Worm (Caenorhabditis elegans) whole organism, late embryonic: ENCODE data around the gene his-40.

Experiments
- C38D4.7 ChIP-seq: fragments of 200-800 bp; sonication (Bioruptor generic); optimal IDR thresholded peaks from 2 replicates; lab custom pipeline; 2018; ENCODE audit warnings: mild to moderate bottlenecking, missing genetic modification characterization, moderate library complexity, missing compliant biosample characterization
- K02D7.2 ChIP-seq: sonication (generic microtip); optimal IDR thresholded peaks from 2 replicates; lab custom pipeline; 2017; ENCODE audit warnings: mild to moderate bottlenecking, missing genetic modification characterization, missing compliant biosample characterization
- K09A11.1 ChIP-seq: sonication (generic microtip); optimal IDR thresholded peaks from 2 replicates; lab custom pipeline; 2017; ENCODE audit warnings: antibody characterized with exemption, mild to moderate bottlenecking, missing genetic modification characterization, missing compliant biosample characterization; ENCODE audit not compliant: insufficient read depth
- Y22D7AL.16 ChIP-seq: sonication (generic microtip); optimal IDR thresholded peaks from 2 replicates; lab custom pipeline; 2016; ENCODE audit warnings: missing genetic modification characterization, missing compliant biosample characterization
- ama-1 ChIP-seq: fragments of 150-350 bp; optimal IDR thresholded peaks from 2 replicates; lab custom pipeline; 2014
- ceh-14 ChIP-seq: sonication (generic microtip); optimal IDR thresholded peaks from 2 replicates; lab custom pipeline; 2016; ENCODE audit warnings: missing genotype, missing genetic modification characterization, missing compliant biosample characterization
- ceh-18 ChIP-seq: sonication (generic microtip); optimal IDR thresholded peaks from 2 replicates; lab custom pipeline; 2016; ENCODE audit warnings: missing genetic modification characterization, missing compliant biosample characterization
- ceh-19 ChIP-seq: fragments of 200-800 bp; sonication (Bioruptor generic); optimal IDR thresholded peaks from 2 replicates; lab custom pipeline; 2018; ENCODE audit warnings: mild to moderate bottlenecking, missing genetic modification characterization, missing compliant biosample characterization
- ceh-24 ChIP-seq: sonication (generic microtip); optimal IDR thresholded peaks from 2 replicates; lab custom pipeline; 2016; ENCODE audit warnings: mild to moderate bottlenecking, missing genetic modification characterization, missing compliant biosample characterization
- ceh-31 ChIP-seq: sonication (generic microtip); optimal IDR thresholded peaks from 2 replicates; lab custom pipeline; 2016; ENCODE audit warnings: missing genetic modification characterization, missing compliant biosample characterization
- che-1 ChIP-seq: sonication (generic microtip); optimal IDR thresholded peaks from 2 replicates; lab custom pipeline; 2016; ENCODE audit warnings: mild to moderate bottlenecking, missing genetic modification characterization, missing compliant biosample characterization
- dmd-4 ChIP-seq: sonication (generic microtip); optimal IDR thresholded peaks from 2 replicates; lab custom pipeline; 2016; ENCODE audit warnings: borderline replicate concordance, missing genetic modification characterization, missing compliant biosample characterization
- elt-2 ChIP-seq: sonication (generic microtip); optimal IDR thresholded peaks from 2 replicates; lab custom pipeline; 2016; ENCODE audit warnings: missing genetic modification reagents, missing genetic modification characterization, missing compliant biosample characterization
- elt-4 ChIP-seq: sonication (generic microtip); optimal IDR thresholded peaks from 2 replicates; lab custom pipeline; 2016; ENCODE audit warnings: missing genetic modification characterization, missing compliant biosample characterization
- ets-4 ChIP-seq: sonication (generic microtip); optimal IDR thresholded peaks from 2 replicates; lab custom pipeline; 2016; ENCODE audit warnings: missing genetic modification characterization, missing compliant biosample characterization
- eyg-1 ChIP-seq: sonication (generic microtip); optimal IDR thresholded peaks from 2 replicates; lab custom pipeline; 2016; ENCODE audit warnings: missing genotype, missing genetic modification characterization, missing compliant biosample characterization
- fkh-10 ChIP-seq: fragments of 150-350 bp; optimal IDR thresholded peaks from 2 replicates; lab custom pipeline; 2014; ENCODE audit warnings: missing biosample characterization, missing genetic modification reagents, missing genetic modification characterization
- fkh-6 ChIP-seq: sonication (generic microtip); optimal IDR thresholded peaks from 2 replicates; lab custom pipeline; 2016; ENCODE audit warnings: missing genetic modification characterization, missing compliant biosample characterization
- gmeb-2 ChIP-seq: sonication (generic microtip); optimal IDR thresholded peaks from 2 replicates; lab custom pipeline; 2016; ENCODE audit warnings: missing genetic modification characterization, inconsistent platforms, missing compliant biosample characterization
- hlh-13 ChIP-seq: fragments of 200-800 bp; sonication (Bioruptor generic); optimal IDR thresholded peaks from 2 replicates; lab custom pipeline; 2018; ENCODE audit warnings: mild to moderate bottlenecking, missing genetic modification characterization, missing compliant biosample characterization
- hlh-6 ChIP-seq: sonication (generic microtip); optimal IDR thresholded peaks from 2 replicates; lab custom pipeline; 2016; ENCODE audit warnings: missing genotype, missing genetic modification characterization, missing compliant biosample characterization
- lim-6 ChIP-seq: sonication (generic microtip); optimal IDR thresholded peaks from 2 replicates; lab custom pipeline; 2016; ENCODE audit warnings: missing genetic modification characterization, missing compliant biosample characterization
- madf-2 ChIP-seq: sonication (generic microtip); optimal IDR thresholded peaks from 2 replicates; lab custom pipeline; 2017; ENCODE audit warnings: missing genetic modification characterization, missing compliant biosample characterization
- nhr-11 ChIP-seq: fragments of 150-350 bp; optimal IDR thresholded peaks from 2 replicates; lab custom pipeline; 2014; ENCODE audit warnings: missing biosample characterization, missing genetic modification characterization
- odd-2 ChIP-seq: sonication (generic microtip); optimal IDR thresholded peaks from 2 replicates; lab custom pipeline; 2017; ENCODE audit warnings: antibody characterized with exemption, mild to moderate bottlenecking, missing genetic modification characterization, missing compliant biosample characterization
- pag-3 ChIP-seq: sonication (generic microtip); optimal IDR thresholded peaks from 2 replicates; lab custom pipeline; 2016; ENCODE audit warnings: missing compliant biosample characterization, missing genetic modification characterization, borderline replicate concordance
- pax-1 ChIP-seq: fragments of 150-350 bp; optimal IDR thresholded peaks from 2 replicates; lab custom pipeline; 2014; ENCODE audit warnings: missing biosample characterization, missing genetic modification characterization
- pha-2 ChIP-seq: sonication (generic microtip); optimal IDR thresholded peaks from 2 replicates; lab custom pipeline; 2017; ENCODE audit warnings: mild to moderate bottlenecking, missing genetic modification characterization, missing compliant biosample characterization
- pha-4 ChIP-seq: fragments of 150-350 bp; optimal IDR thresholded peaks from 2 replicates; lab custom pipeline; 2018; ENCODE audit warnings: missing biosample characterization, missing genetic modification reagents, missing genetic modification characterization
- ref-2 ChIP-seq: sonication (generic microtip); optimal IDR thresholded peaks from 2 replicates; lab custom pipeline; 2016; ENCODE audit warnings: missing genetic modification characterization, missing compliant biosample characterization
- sox-2 ChIP-seq: fragments of 200-800 bp; sonication (Bioruptor generic); IDR thresholded peaks from 2 replicates; pipeline ENCODE4 v1.3.6; 2022; ENCODE audit warnings: missing genetic modification reagents, missing genetic modification characterization, missing compliant biosample characterization
- sox-4 ChIP-seq: sonication (generic microtip); optimal IDR thresholded peaks from 2 replicates; lab custom pipeline; 2017; ENCODE audit warnings: mild to moderate bottlenecking, missing genetic modification characterization, inconsistent platforms, missing compliant biosample characterization
- tbx-7 ChIP-seq: sonication (generic microtip); optimal IDR thresholded peaks from 2 replicates; lab custom pipeline; 2016; ENCODE audit warnings: missing genotype, missing genetic modification characterization, missing compliant biosample characterization
- unc-55 ChIP-seq: sonication (generic microtip); optimal IDR thresholded peaks from 2 replicates; lab custom pipeline; 2017; ENCODE audit warnings: missing biosample characterization, missing genetic modification reagents, missing genetic modification characterization

The his-40 gene

DNA sequence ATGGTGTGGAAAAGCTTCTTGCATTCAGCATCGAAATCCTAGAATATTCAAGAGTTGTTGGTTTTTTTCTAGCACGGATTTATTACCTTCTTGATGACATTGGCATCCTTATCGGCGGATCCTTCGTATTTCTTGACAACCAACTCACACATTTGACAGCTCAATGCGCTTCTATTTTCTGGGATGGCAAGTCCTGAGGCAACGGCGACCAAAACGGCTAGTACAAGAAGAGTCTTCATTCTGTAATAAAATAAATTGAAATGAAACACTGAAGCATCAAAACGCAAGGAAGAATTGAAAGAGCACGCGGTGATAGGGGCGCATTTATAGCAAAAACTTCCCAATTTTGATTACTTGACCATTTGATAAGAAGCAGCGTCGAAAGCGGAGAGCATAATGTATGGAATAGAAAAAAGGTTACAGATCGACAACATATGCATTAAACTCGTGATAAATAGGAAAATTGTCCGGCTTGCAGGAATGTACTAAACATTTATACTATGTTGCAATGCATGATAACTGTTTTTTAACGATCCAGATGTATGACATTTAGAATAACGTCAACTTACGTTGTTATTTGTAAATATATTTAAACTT lies 10.3 kb downstream of the his-40 start, which contains the start of gene spp-5:
spp-5 (minus strand) TSS at position 240 of the 597 bp plus-strand sequence.
- TF ChIP-seq elt-2 (tag; lab: Kevin White, UChicago) (peak; percentile 22), nhr-11 (tag; lab: Kevin White, UChicago) (no peak), eyg-1 (no peak)

DNA sequence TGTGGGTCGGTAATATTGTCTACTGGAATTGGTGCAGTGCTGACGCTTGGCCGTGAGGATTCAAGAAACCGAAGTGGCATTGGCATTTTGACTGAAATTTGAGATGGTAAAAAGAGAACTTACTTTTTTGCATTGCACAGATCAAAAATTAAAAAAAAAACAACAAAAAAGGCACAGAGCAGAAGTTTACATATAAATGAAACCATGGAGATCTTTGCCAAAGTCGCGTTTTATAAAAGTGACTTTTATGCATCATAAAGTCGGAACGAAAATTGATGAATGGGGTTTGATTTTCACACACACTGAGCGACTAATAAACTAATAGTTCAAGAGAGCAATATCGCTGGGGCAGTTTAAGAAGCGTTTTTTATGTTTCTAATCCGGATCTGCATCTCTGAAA lies 12.4 kb downstream of the his-40 start, which contains the start of gene T08A9.13:
T08A9.13 (minus strand) TSS at position 101 of the 400 bp plus-strand sequence.
- TF ChIP-seq pax-1 (tag; lab: Kevin White, UChicago) (no peak), C38D4.7 (GFP tag; lab: Kevin White, UChicago) (no peak), gmeb-2 (tag; lab: Kevin White, UChicago) (no peak), tbx-7 (tag; lab: Kevin White, UChicago) (no peak), pha-2 (tag; lab: Kevin White, UChicago) (no peak), dmd-4 (tag; lab: Kevin White, UChicago) (no peak), fkh-10 (GFP tag; lab: Kevin White, UChicago) (no peak), lim-6 (tag; lab: Kevin White, UChicago) (no peak), Y22D7AL.16 (tag; lab: Kevin White, UChicago) (no peak), odd-2 (no peak), ceh-24 (tag; lab: Kevin White, UChicago) (no peak), sox-2 (no peak), ets-4 (tag; lab: Kevin White, UChicago) (no peak), K09A11.1 (tag; lab: Kevin White, UChicago) (no peak)

DNA sequence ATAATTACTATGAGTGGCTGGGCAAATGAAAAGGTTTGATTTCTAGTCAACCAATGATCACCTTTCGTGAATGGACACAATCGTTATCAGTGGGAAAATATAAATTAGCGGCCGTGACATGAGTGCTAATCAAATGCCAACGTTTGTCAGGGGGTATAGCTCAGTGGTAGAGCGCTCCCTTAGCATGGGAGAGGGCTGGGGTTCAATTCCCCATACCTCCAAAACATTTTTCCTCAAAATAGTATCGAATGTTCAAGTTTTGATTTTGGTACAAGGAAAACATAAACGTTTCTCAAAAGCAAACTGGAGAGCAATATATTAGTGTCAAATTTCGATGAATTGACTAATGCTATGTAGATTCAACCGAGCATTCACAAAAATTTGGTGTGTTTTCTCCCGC lies 13.7 kb downstream of the his-40 start:
- TF ChIP-seq C38D4.7 (GFP tag; lab: Kevin White, UChicago) (peak; percentile 8), ceh-24 (tag; lab: Kevin White, UChicago) (no peak), ceh-18 (tag; lab: Kevin White, UChicago) (no peak), fkh-6 (no peak), ref-2 (peak; percentile 19), hlh-13 (GFP tag; lab: Kevin White, UChicago) (no peak), ama-1 (lab: Kevin White, UChicago) (no peak), sox-4 (tag; lab: Kevin White, UChicago) (no peak), unc-55 (GFP tag; lab: Kevin White, UChicago) (no peak), pha-4 (tag; lab: Kevin White, UChicago) (no peak), K02D7.2 (tag; lab: Kevin White, UChicago) (peak; percentile 9), ceh-19 (GFP tag; lab: Kevin White, UChicago) (peak; percentile 31), pag-3 (tag; lab: Kevin White, UChicago) (no peak), elt-4 (tag; lab: Kevin White, UChicago) (no peak), ceh-14 (tag; lab: Kevin White, UChicago) (peak; percentile 26), che-1 (tag; lab: Kevin White, UChicago) (no peak), elt-2 (tag; lab: Kevin White, UChicago) (peak; percentile 62), madf-2 (tag; lab: Kevin White, UChicago) (no peak)

ce11 chrX:7326967-7327651 lies 17.2 kb downstream of the his-40 start, which contains the start of gene sng-1:
Gene sng-1 (plus strand): TSS chrX:7327601.
- TF ChIP-seq hlh-6 = no peak
- TF ChIP-seq ceh-31 (tag; lab: Kevin White, UChicago) = peak; percentile 19
- TF ChIP-seq eyg-1 = no peak
- peak; percentile 16 for TF ChIP-seq ceh-14 (tag; lab: Kevin White, UChicago)
- TF ChIP-seq, all 69 proteins: peak for 2
